Worm (Caenorhabditis elegans) whole organism, L3 larva: ENCODE results near the gene C56E6.2.

Source experiments
- ama-1 ChIP-seq: fragments of 150-350 bp; optimal IDR thresholded peaks from 2 replicates; lab custom pipeline; 2018
- ceh-28 ChIP-seq: fragments of 150-350 bp; optimal IDR thresholded peaks from 2 replicates; lab custom pipeline; 2014; ENCODE audit warnings: missing biosample characterization, missing genetic modification reagents, missing genetic modification characterization
- ceh-82 ChIP-seq: fragments of 150-350 bp; optimal IDR thresholded peaks from 2 replicates; lab custom pipeline; 2014; ENCODE audit warnings: missing biosample characterization, missing genetic modification characterization
- ceh-9 ChIP-seq: sonication (generic microtip); optimal IDR thresholded peaks from 2 replicates; lab custom pipeline; 2018; ENCODE audit warnings: missing biosample characterization, missing genetic modification characterization
- daf-12 ChIP-seq: fragments of 150-350 bp; optimal IDR thresholded peaks from 2 replicates; lab custom pipeline; 2014; ENCODE audit warnings: missing biosample characterization, missing genetic modification reagents, missing genetic modification characterization
- egl-27 ChIP-seq: sonication (generic microtip); optimal IDR thresholded peaks from 4 replicates; lab custom pipeline; 2017; ENCODE audit warnings: missing biosample characterization, missing genetic modification reagents, missing genetic modification characterization
- egl-5 ChIP-seq: fragments of 150-350 bp; optimal IDR thresholded peaks from 2 replicates; lab custom pipeline; 2017; ENCODE audit warnings: missing biosample characterization, missing genetic modification reagents, missing genetic modification characterization, inconsistent platforms
- elt-1 ChIP-seq: fragments of 150-350 bp; optimal IDR thresholded peaks from 2 replicates; lab custom pipeline; 2014; ENCODE audit warnings: missing biosample characterization, missing genetic modification characterization
- elt-2 ChIP-seq: sonication (generic microtip); optimal IDR thresholded peaks from 2 replicates; lab custom pipeline; 2016; ENCODE audit warnings: missing genetic modification reagents, mild to moderate bottlenecking, missing genetic modification characterization, missing compliant biosample characterization
- eor-1 ChIP-seq, 2 experiments: fragments of 150-350 bp; optimal IDR thresholded peaks; 2 replicates each; lab custom pipeline; 2014 to 2018; ENCODE audit warnings: missing biosample characterization in 2 of 2, missing genetic modification characterization in 2 of 2
- fkh-10 ChIP-seq: sonication (generic microtip); optimal IDR thresholded peaks from 2 replicates; lab custom pipeline; 2017; ENCODE audit warnings: missing biosample characterization, missing genetic modification reagents, missing genetic modification characterization
- fkh-2 ChIP-seq: fragments of 150-350 bp; optimal IDR thresholded peaks from 2 replicates; lab custom pipeline; 2014; ENCODE audit warnings: missing biosample characterization, missing genetic modification reagents, missing genetic modification characterization
- fos-1 ChIP-seq: fragments of 150-350 bp; optimal IDR thresholded peaks from 2 replicates; lab custom pipeline; 2014; ENCODE audit warnings: missing biosample characterization, missing genetic modification characterization
- hmg-11 ChIP-seq: sonication (generic microtip); optimal IDR thresholded peaks from 2 replicates; lab custom pipeline; 2016; ENCODE audit warnings: missing genetic modification characterization, missing compliant biosample characterization
- jun-1 ChIP-seq: fragments of 150-350 bp; optimal IDR thresholded peaks from 2 replicates; lab custom pipeline; 2014; ENCODE audit warnings: missing biosample characterization, missing genetic modification reagents, missing genetic modification characterization
- lsy-12 ChIP-seq: sonication (generic microtip); optimal IDR thresholded peaks from 2 replicates; lab custom pipeline; 2016; ENCODE audit warnings: mild to moderate bottlenecking, missing genetic modification characterization, missing compliant biosample characterization
- mdl-1 ChIP-seq: fragments of 150-350 bp; optimal IDR thresholded peaks from 2 replicates; lab custom pipeline; 2014; ENCODE audit warnings: missing biosample characterization, missing genetic modification characterization
- mml-1 ChIP-seq: fragments of 150-350 bp; sonication (generic microtip); optimal IDR thresholded peaks from 3 replicates; lab custom pipeline; 2014; ENCODE audit warnings: missing biosample characterization, missing genetic modification characterization
- nhr-11 ChIP-seq: fragments of 150-350 bp; optimal IDR thresholded peaks from 2 replicates; lab custom pipeline; 2014; ENCODE audit warnings: missing biosample characterization, missing genetic modification characterization
- nhr-12 ChIP-seq: fragments of 150-350 bp; optimal IDR thresholded peaks from 2 replicates; lab custom pipeline; 2014; ENCODE audit warnings: missing biosample characterization, missing genetic modification characterization
- nhr-23 ChIP-seq: fragments of 150-350 bp; optimal IDR thresholded peaks from 2 replicates; lab custom pipeline; 2014; ENCODE audit warnings: missing biosample characterization, missing genetic modification reagents, missing genetic modification characterization
- nhr-237 ChIP-seq: fragments of 150-350 bp; optimal IDR thresholded peaks from 2 replicates; lab custom pipeline; 2014; ENCODE audit warnings: missing biosample characterization, missing genetic modification characterization
- nhr-28 ChIP-seq: fragments of 150-350 bp; optimal IDR thresholded peaks from 2 replicates; lab custom pipeline; 2014; ENCODE audit warnings: missing biosample characterization, missing genetic modification characterization
- nhr-43 ChIP-seq: sonication (generic microtip); optimal IDR thresholded peaks from 2 replicates; lab custom pipeline; 2016; ENCODE audit warnings: mild to moderate bottlenecking, missing genetic modification characterization, missing compliant biosample characterization; ENCODE audit not compliant: poor library complexity, severe bottlenecking
- nhr-67 ChIP-seq: fragments of 150-350 bp; optimal IDR thresholded peaks from 2 replicates; lab custom pipeline; 2014; ENCODE audit warnings: missing biosample characterization, missing genetic modification characterization
- nhr-76 ChIP-seq: fragments of 150-350 bp; sonication (generic microtip); optimal IDR thresholded peaks from 5 replicates; lab custom pipeline; 2014; ENCODE audit warnings: missing biosample characterization, missing genetic modification characterization
- nhr-77 ChIP-seq: fragments of 150-350 bp; optimal IDR thresholded peaks from 2 replicates; lab custom pipeline; 2014; ENCODE audit warnings: missing biosample characterization, missing genetic modification characterization
- pha-4 ChIP-seq: fragments of 150-350 bp; optimal IDR thresholded peaks from 2 replicates; lab custom pipeline; 2014; ENCODE audit warnings: missing biosample characterization, missing genetic modification reagents, missing genetic modification characterization
- pqm-1 ChIP-seq: fragments of 150-350 bp; optimal IDR thresholded peaks from 2 replicates; lab custom pipeline; 2017; ENCODE audit warnings: missing biosample characterization, missing genetic modification characterization, inconsistent platforms
- sea-2 ChIP-seq: fragments of 150-350 bp; sonication (generic microtip); optimal IDR thresholded peaks from 4 replicates; lab custom pipeline; 2014; ENCODE audit warnings: missing biosample characterization, missing genetic modification reagents, missing genetic modification characterization
- skn-1 ChIP-seq: fragments of 150-350 bp; optimal IDR thresholded peaks from 2 replicates; lab custom pipeline; 2014; ENCODE audit warnings: missing biosample characterization, missing genetic modification characterization
- snpc-4 ChIP-seq: fragments of 150-350 bp; optimal IDR thresholded peaks from 2 replicates; lab custom pipeline; 2014; ENCODE audit warnings: missing biosample characterization, missing genetic modification characterization
- tbx-2 ChIP-seq: sonication (generic microtip); optimal IDR thresholded peaks from 2 replicates; lab custom pipeline; 2016; ENCODE audit warnings: mild to moderate bottlenecking, missing genetic modification characterization, missing compliant biosample characterization
- unc-62 ChIP-seq: fragments of 150-350 bp; sonication (generic microtip); optimal IDR thresholded peaks from 4 replicates; lab custom pipeline; 2014; ENCODE audit warnings: missing biosample characterization, missing genetic modification reagents, missing genetic modification characterization
- zag-1 ChIP-seq: fragments of 150-350 bp; optimal IDR thresholded peaks from 2 replicates; lab custom pipeline; 2014; ENCODE audit warnings: missing biosample characterization, missing genetic modification characterization
- ztf-11 ChIP-seq: fragments of 150-350 bp; optimal IDR thresholded peaks from 2 replicates; lab custom pipeline; 2014; ENCODE audit warnings: missing biosample characterization, missing genetic modification characterization
- ztf-4 ChIP-seq: fragments of 150-350 bp; optimal IDR thresholded peaks from 2 replicates; lab custom pipeline; 2014; ENCODE audit warnings: missing biosample characterization, missing genetic modification characterization

Gene C56E6.2

DNA sequence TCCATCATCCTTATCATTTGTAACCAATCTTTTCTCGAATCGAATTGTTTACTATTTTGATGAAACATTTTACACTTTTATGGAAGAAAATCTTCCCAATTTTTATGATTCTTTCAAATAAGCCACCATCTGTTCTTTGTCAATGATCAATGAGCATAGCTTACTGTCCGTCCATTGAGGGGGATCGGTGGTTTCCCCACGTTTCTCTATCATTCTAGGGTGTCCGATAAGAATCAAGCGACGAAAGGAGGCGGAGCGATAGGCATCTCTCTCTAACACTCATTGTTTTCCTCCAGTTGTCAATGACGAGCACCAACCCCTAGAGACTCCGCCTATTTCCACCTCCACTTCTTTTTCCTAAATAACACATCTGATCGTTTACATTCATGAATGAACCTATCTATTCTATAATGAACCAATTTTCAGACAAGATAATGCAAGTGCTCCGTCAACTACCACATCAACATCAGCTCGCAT is at the start of gene C56E6.2:
Gene C56E6.2 (plus strand): TSS at position 427 of the 477 bp plus-strand sequence.
- TF ChIP-seq pqm-1 (tag; lab: Kevin White, UChicago): peak; percentile 28
- peak; percentile 57 for TF ChIP-seq elt-2
- TF ChIP-seq nhr-67 (tag; lab: Kevin White, UChicago): no peak
- TF ChIP-seq fos-1 (tag; lab: Kevin White, UChicago): no peak

- TF ChIP-seq fkh-2 (tag; lab: Kevin White, UChicago): no peak
Measured at ce11 chrII:6475180-6475737, 49.5 kb upstream of the C56E6.2 start, which contains the start of gene T28D9.16. Gene T28D9.16, plus strand, starts transcription at chrII:6475687.

ce11 chrII:6476655-6477054 is 48.1 kb upstream of the C56E6.2 start, which contains the start of gene T28D9.4:
Gene T28D9.4, plus strand, starts transcription at chrII:6476955.
- TF ChIP-seq nhr-23 (tag; lab: Kevin White, UChicago) (no peak), eor-1 (tag; optimal IDR thresholded peaks at IDR 0.05; lab: Kevin White, UChicago) (no peak), nhr-237 (no peak), snpc-4 (tag; lab: Kevin White, UChicago) (no peak), ztf-4 (tag; lab: Kevin White, UChicago) (no peak), egl-27 (tag; lab: Kevin White, UChicago) (no peak), fkh-10 (GFP tag; lab: Kevin White, UChicago) (no peak), jun-1 (no peak), unc-62 (GFP tag; lab: Kevin White, UChicago) (no peak), nhr-76 (no peak), ama-1 (no peak), nhr-12 (tag; lab: Kevin White, UChicago) (no peak), nhr-28 (tag; lab: Kevin White, UChicago) (no peak), mdl-1 (tag; lab: Kevin White, UChicago) (no peak), hmg-11 (no peak), nhr-11 (tag; lab: Kevin White, UChicago) (no peak), elt-1 (tag; lab: Kevin White, UChicago) (no peak)
- TF ChIP-seq, all 47 proteins: peak for 0

ce11 chrII:6482102-6482501 is 42.6 kb upstream of the C56E6.2 start, which contains the start of gene del-10:
Gene del-10, minus strand, starts transcription at chrII:6482125.
- TF ChIP-seq hmg-11 (no peak), egl-5 (peak; percentile 78)

ce11 chrII:6482762-6483161 is 42.0 kb upstream of the C56E6.2 start:
- TF ChIP-seq mdl-1 (tag; lab: Kevin White, UChicago): no peak
- TF ChIP-seq eor-1 (tag; optimal IDR thresholded peaks at IDR 0.05; lab: Kevin White, UChicago): no peak
- TF ChIP-seq daf-12: no peak
- TF ChIP-seq ceh-28 (tag; lab: Kevin White, UChicago): no peak
- no peak for TF ChIP-seq unc-62 (GFP tag; lab: Kevin White, UChicago)
- no peak for TF ChIP-seq egl-27 (tag; lab: Kevin White, UChicago)
- no peak for TF ChIP-seq ztf-11 (tag; lab: Kevin White, UChicago)
- no peak for TF ChIP-seq ceh-9 (tag; lab: Kevin White, UChicago)
- no peak for TF ChIP-seq nhr-67 (tag; lab: Kevin White, UChicago)
- no peak for TF ChIP-seq mml-1 (tag; lab: Kevin White, UChicago)
- TF ChIP-seq fkh-10 (GFP tag; lab: Kevin White, UChicago): no peak
- no peak for TF ChIP-seq nhr-77 (tag; lab: Kevin White, UChicago)
- TF ChIP-seq nhr-43: no peak
- TF ChIP-seq sea-2: no peak
- no peak for TF ChIP-seq ama-1
- no peak for TF ChIP-seq hmg-11

ce11 chrII:6484876-6485526 is 39.7 kb upstream of the C56E6.2 start, which contains the start of the genes lido-16 and plpp-1.2:
Gene lido-16, minus strand, starts transcription at chrII:6484976.
Gene plpp-1.2, plus strand, starts transcription at chrII:6485476.
- no peak for TF ChIP-seq jun-1
- TF ChIP-seq unc-62 (GFP tag; lab: Kevin White, UChicago): no peak
- TF ChIP-seq nhr-28 (tag; lab: Kevin White, UChicago): no peak
- no peak for TF ChIP-seq nhr-12 (tag; lab: Kevin White, UChicago)
- TF ChIP-seq nhr-11 (tag; lab: Kevin White, UChicago): no peak
- no peak for TF ChIP-seq nhr-77 (tag; lab: Kevin White, UChicago)
- no peak for TF ChIP-seq ztf-11 (tag; lab: Kevin White, UChicago)
- no peak for TF ChIP-seq zag-1 (tag; lab: Kevin White, UChicago)
- TF ChIP-seq snpc-4 (tag; lab: Kevin White, UChicago): no peak
- no peak for TF ChIP-seq lsy-12
- no peak for TF ChIP-seq skn-1 (tag; lab: Kevin White, UChicago)
- no peak for TF ChIP-seq elt-1 (tag; lab: Kevin White, UChicago)
- TF ChIP-seq ztf-4 (tag; lab: Kevin White, UChicago): no peak
- TF ChIP-seq fkh-2 (tag; lab: Kevin White, UChicago): no peak
- no peak for TF ChIP-seq pha-4 (tag; lab: Kevin White, UChicago)
- TF ChIP-seq ceh-82 (tag; lab: Kevin White, UChicago): no peak
- no peak for TF ChIP-seq nhr-67 (tag; lab: Kevin White, UChicago)
- no peak for TF ChIP-seq egl-27 (tag; lab: Kevin White, UChicago)
- no peak for TF ChIP-seq fos-1 (tag; lab: Kevin White, UChicago)
- no peak for TF ChIP-seq tbx-2 (tag; lab: Kevin White, UChicago)
- TF ChIP-seq, all 47 proteins: peak for 0
